Fruit fly (Drosophila melanogaster): Measurements from ENCODE around the gene CASK.
A peak's percentile ranks its signal among the peaks of the same experiment; 100 is the strongest.

CASK gene

dm6 chr3R:21837069-21837977 is 14.8 kb upstream of the CASK start (continued):
- TF ChIP-seq Hr39 (optimal IDR thresholded peaks at IDR 0.05) = no peak
- TF ChIP-seq vnd (GFP tag; IDR thresholded peaks at IDR 0.05; ENCODE audit: partially characterized antibody) = no peak
- peak; percentile 63 for TF ChIP-seq CG31441 (GFP tag; IDR thresholded peaks at IDR 0.05)
- TF ChIP-seq row (GFP tag; IDR thresholded peaks at IDR 0.05) = no peak
- no peak for TF ChIP-seq cwo (GFP tag; optimal IDR thresholded peaks at IDR 0.05)
- peak; percentile 73 for TF ChIP-seq phol (tag; optimal IDR thresholded peaks at IDR 0.05)
- no peak for TF ChIP-seq CG12744 (GFP tag; optimal IDR thresholded peaks at IDR 0.05)
- TF ChIP-seq CG11723 (GFP tag; optimal IDR thresholded peaks at IDR 0.05) = no peak
- TF ChIP-seq NFAT (GFP tag; IDR thresholded peaks at IDR 0.05) = no peak
- no peak for TF ChIP-seq CG1529 (GFP tag; optimal IDR thresholded peaks at IDR 0.05)
- no peak for TF ChIP-seq br (optimal IDR thresholded peaks at IDR 0.05)
- no peak for TF ChIP-seq CG6683 (GFP tag; optimal IDR thresholded peaks at IDR 0.05)
- TF ChIP-seq CG9876 (GFP tag; optimal IDR thresholded peaks at IDR 0.05) = no peak
- no peak for TF ChIP-seq CG4617 (GFP tag; optimal IDR thresholded peaks at IDR 0.05; ENCODE audit: borderline replicate concordance)
- TF ChIP-seq fru (optimal IDR thresholded peaks at IDR 0.05) = no peak
- TF ChIP-seq Rx (GFP tag; IDR thresholded peaks at IDR 0.05) = peak; percentile 25; the same call in 1 of the 2 replicates
- peak; percentile 93 for TF ChIP-seq CG4360 (GFP tag; IDR thresholded peaks at IDR 0.05)
- no peak for TF ChIP-seq inv (GFP tag; IDR thresholded peaks at IDR 0.05; ENCODE audit: partially characterized antibody)
- no peak for TF ChIP-seq btn (GFP tag; optimal IDR thresholded peaks at IDR 0.05)
- no peak for TF ChIP-seq bab2 (GFP tag; optimal IDR thresholded peaks at IDR 0.05)
- TF ChIP-seq Mad (GFP tag; optimal IDR thresholded peaks at IDR 0.05) = no peak
- TF ChIP-seq CG18011 (GFP tag; optimal IDR thresholded peaks at IDR 0.05) = no peak
- TF ChIP-seq Side (GFP tag; optimal IDR thresholded peaks at IDR 0.05) = no peak
- no peak for TF ChIP-seq CG2889 (GFP tag; IDR thresholded peaks at IDR 0.05)
- no peak for TF ChIP-seq mirr (GFP tag; optimal IDR thresholded peaks at IDR 0.05)
- no peak for TF ChIP-seq Scr (GFP tag; IDR thresholded peaks at IDR 0.05; ENCODE audit: partially characterized antibody)
- 0 out of 3 replicates have a peak, but pooled peaks have one; percentile 42 for TF ChIP-seq ase (GFP tag; IDR thresholded peaks at IDR 0.05)
- no peak for TF ChIP-seq Xbp1 (GFP tag; optimal IDR thresholded peaks at IDR 0.05)
- TF ChIP-seq CG14050 (GFP tag; IDR thresholded peaks at IDR 0.05) = peak; percentile 62; the same call in 2 of the 3 replicates
- no peak for TF ChIP-seq ATbp (GFP tag; optimal IDR thresholded peaks at IDR 0.05)
- no peak for TF ChIP-seq Kr (GFP tag; optimal IDR thresholded peaks at IDR 0.05)
- no peak for TF ChIP-seq CG8281 (tag; optimal IDR thresholded peaks at IDR 0.05)
- peak in 1 of 2 experiments; percentile 87 for TF ChIP-seq Dfd (GFP tag; optimal IDR thresholded peaks at IDR 0.05)
- no peak for TF ChIP-seq Hand (GFP tag; optimal IDR thresholded peaks at IDR 0.05)
- no peak for TF ChIP-seq Nf-YB (GFP tag; optimal IDR thresholded peaks at IDR 0.05)
- no peak for TF ChIP-seq YL-1 (GFP tag; optimal IDR thresholded peaks at IDR 0.05)
- TF ChIP-seq Awh (GFP tag; IDR thresholded peaks at IDR 0.05) = no peak; the same call in 1 of the 2 replicates
- TF ChIP-seq prd (optimal IDR thresholded peaks at IDR 0.05) = no peak
- no peak for TF ChIP-seq prd (GFP tag; IDR thresholded peaks at IDR 0.05)
- no peak for TF ChIP-seq CG1603 (tag; optimal IDR thresholded peaks at IDR 0.05)
- no peak for TF ChIP-seq CG15269 (tag; optimal IDR thresholded peaks at IDR 0.05)
- TF ChIP-seq bsh (GFP tag; optimal IDR thresholded peaks at IDR 0.05) = no peak
- no peak for TF ChIP-seq ash1 (GFP tag; optimal IDR thresholded peaks at IDR 0.05)
- TF ChIP-seq CG13296 (GFP tag; optimal IDR thresholded peaks at IDR 0.05) = peak; percentile 23
- no peak for TF ChIP-seq pb (GFP tag; optimal IDR thresholded peaks at IDR 0.05)
- TF ChIP-seq CG10321 (GFP tag; IDR thresholded peaks at IDR 0.05) = no peak
- TF ChIP-seq ro (GFP tag; IDR thresholded peaks at IDR 0.05) = no peak
- peak; percentile 56; the same call in 1 of the 2 replicates for TF ChIP-seq stc (GFP tag; IDR thresholded peaks at IDR 0.05)
- TF ChIP-seq Lhr (GFP tag; optimal IDR thresholded peaks at IDR 0.05) = no peak
- peak; percentile 48 for TF ChIP-seq CG10979 (tag; optimal IDR thresholded peaks at IDR 0.05)
